Fruit fly (Drosophila melanogaster) whole organism, embryonic: ENCODE results near the gene CG33235.
A peak's percentile ranks its signal among the peaks of the same experiment; 100 is the strongest.

ENCODE experiments used
- Abd-B ChIP-seq: fragments of 200-800 bp; sonication (Bioruptor generic); optimal IDR thresholded peaks from 2 replicates; lab custom pipeline; 2018; ENCODE audit warnings: missing biosample characterization, mild to moderate bottlenecking, missing genetic modification characterization, moderate library complexity
- Adf1 ChIP-seq: fragments of 200-800 bp; sonication (Bioruptor generic); IDR thresholded peaks from 2 replicates; pipeline ENCODE4 v1.3.6; 2022; ENCODE audit warnings: missing biosample characterization, missing genetic modification characterization
- CG1024 ChIP-seq: fragments of 200-800 bp; sonication (Bioruptor generic); IDR thresholded peaks from 2 replicates; pipeline ENCODE4 v1.3.6; 2022; ENCODE audit warnings: missing biosample characterization, missing genetic modification characterization
- CG11093 ChIP-seq: fragments of 200-800 bp; sonication (Bioruptor generic); IDR thresholded peaks from 3 replicates; pipeline ENCODE4 v1.3.6; 2022; ENCODE audit warnings: missing biosample characterization, missing genetic modification characterization
- CG11247 ChIP-seq: fragments of 200-800 bp; sonication (Bioruptor generic); IDR thresholded peaks from 2 replicates; pipeline ENCODE4 v1.3.6; 2022; ENCODE audit warnings: missing biosample characterization, missing genetic modification characterization
- CG11398 ChIP-seq: fragments of 200-800 bp; sonication (Bioruptor generic); optimal IDR thresholded peaks from 2 replicates; lab custom pipeline; 2016; ENCODE audit warnings: missing biosample characterization, missing genetic modification characterization
- CG11504 ChIP-seq: fragments of 200-800 bp; sonication (Bioruptor generic); optimal IDR thresholded peaks from 3 replicates; lab custom pipeline; 2019; ENCODE audit warnings: missing biosample characterization, mild to moderate bottlenecking, missing genetic modification characterization, moderate library complexity
- CG13775 ChIP-seq: fragments of 200-800 bp; sonication (Bioruptor generic); optimal IDR thresholded peaks from 3 replicates; lab custom pipeline; 2017; ENCODE audit warnings: missing biosample characterization, mild to moderate bottlenecking, missing genetic modification characterization
- CG14050 ChIP-seq: fragments of 200-800 bp; sonication (Bioruptor generic); IDR thresholded peaks from 3 replicates; pipeline ENCODE4 v1.3.6; 2022; ENCODE audit warnings: missing biosample characterization, missing genetic modification characterization
- CG15696 ChIP-seq: fragments of 200-800 bp; sonication (Bioruptor generic); optimal IDR thresholded peaks from 2 replicates; lab custom pipeline; 2019; ENCODE audit warnings: missing biosample characterization, mild to moderate bottlenecking, missing genetic modification characterization, moderate library complexity
- CG17359 ChIP-seq: fragments of 200-800 bp; sonication (Bioruptor generic); optimal IDR thresholded peaks from 3 replicates; lab custom pipeline; 2018; ENCODE audit warnings: missing biosample characterization, mild to moderate bottlenecking, missing genetic modification characterization, moderate library complexity
- CG18599 ChIP-seq: fragments of 200-800 bp; sonication (Bioruptor generic); optimal IDR thresholded peaks from 3 replicates; lab custom pipeline; 2017; ENCODE audit warnings: missing biosample characterization, missing genetic modification characterization, mild to moderate bottlenecking, moderate library complexity, missing genetic modification reagents
- CG18619 ChIP-seq: fragments of 200-800 bp; sonication (Bioruptor generic); optimal IDR thresholded peaks from 3 replicates; lab custom pipeline; 2017; ENCODE audit warnings: missing biosample characterization, mild to moderate bottlenecking, missing genetic modification characterization
- CG2129 ChIP-seq: fragments of 200-800 bp; sonication (Bioruptor generic); IDR thresholded peaks from 2 replicates; pipeline ENCODE4 v1.3.6; 2022; ENCODE audit warnings: missing biosample characterization, missing genetic modification characterization; ENCODE audit not compliant: partially characterized antibody
- CG30020 ChIP-seq: fragments of 200-800 bp; optimal IDR thresholded peaks from 2 replicates; lab custom pipeline; 2019; ENCODE audit warnings: missing biosample characterization, mild to moderate bottlenecking, missing genetic modification characterization, moderate library complexity
- CG30431 ChIP-seq: fragments of 200-800 bp; sonication (Bioruptor generic); optimal IDR thresholded peaks from 2 replicates; lab custom pipeline; 2017; ENCODE audit warnings: missing biosample characterization, missing genetic modification characterization
- CG32532 ChIP-seq: fragments of 200-800 bp; sonication (Bioruptor generic); IDR thresholded peaks from 2 replicates; pipeline ENCODE4 v1.3.6; 2022; ENCODE audit warnings: missing biosample characterization, missing genetic modification characterization
- CG42726 ChIP-seq: fragments of 200-800 bp; sonication (Bioruptor generic); IDR thresholded peaks from 2 replicates; pipeline ENCODE4 v1.3.6; 2022; ENCODE audit warnings: missing biosample characterization, missing genetic modification characterization; ENCODE audit not compliant: partially characterized antibody
- CG4854 ChIP-seq: fragments of 200-800 bp; sonication (Bioruptor generic); optimal IDR thresholded peaks from 2 replicates; lab custom pipeline; 2016; ENCODE audit warnings: missing biosample characterization, missing genetic modification characterization, inconsistent platforms
- CG6813 ChIP-seq: fragments of 200-800 bp; sonication (Bioruptor generic); optimal IDR thresholded peaks from 2 replicates; lab custom pipeline; 2017; ENCODE audit warnings: missing biosample characterization, missing genetic modification characterization, mild to moderate bottlenecking, moderate library complexity, missing genetic modification reagents
- CG7928 ChIP-seq: fragments of 200-800 bp; sonication (Bioruptor generic); optimal IDR thresholded peaks from 2 replicates; lab custom pipeline; 2017; ENCODE audit warnings: missing biosample characterization, mild to moderate bottlenecking, missing genetic modification characterization
- CoRest ChIP-seq: fragments of 200-800 bp; sonication (Bioruptor generic); optimal IDR thresholded peaks from 3 replicates; lab custom pipeline; 2018; ENCODE audit warnings: missing biosample characterization, mild to moderate bottlenecking, missing genetic modification characterization, moderate library complexity
- Deaf1 ChIP-seq: fragments of 200-800 bp; optimal IDR thresholded peaks from 3 replicates; lab custom pipeline; 2019; ENCODE audit warnings: missing biosample characterization, mild to moderate bottlenecking, missing genetic modification characterization, moderate library complexity
- GATAe ChIP-seq: fragments of 200-800 bp; sonication (Bioruptor generic); conservative IDR thresholded peaks from 2 replicates; pipeline ENCODE4 v1.3.6; 2022; ENCODE audit warnings: missing biosample characterization, missing genetic modification characterization
- Hmr ChIP-seq: fragments of 200-800 bp; sonication (Bioruptor generic); optimal IDR thresholded peaks from 3 replicates; lab custom pipeline; 2017; ENCODE audit warnings: mild to moderate bottlenecking, missing biosample characterization, missing genetic modification reagents, missing genetic modification characterization
- Hr3 ChIP-seq: fragments of 200-800 bp; sonication (Bioruptor generic); optimal IDR thresholded peaks from 3 replicates; lab custom pipeline; 2016; ENCODE audit warnings: missing biosample characterization, missing genetic modification characterization
- NC2β ChIP-seq: fragments of 200-800 bp; sonication (Bioruptor generic); optimal IDR thresholded peaks from 2 replicates; lab custom pipeline; 2016; ENCODE audit warnings: missing biosample characterization, missing genetic modification characterization
- Nf-YB ChIP-seq: fragments of 200-800 bp; sonication (Bioruptor generic); optimal IDR thresholded peaks from 3 replicates; lab custom pipeline; 2019; ENCODE audit warnings: missing biosample characterization, mild to moderate bottlenecking, missing genetic modification characterization, moderate library complexity
- Sox100B ChIP-seq: fragments of 200-800 bp; sonication (Bioruptor generic); optimal IDR thresholded peaks from 3 replicates; lab custom pipeline; 2018; ENCODE audit warnings: missing biosample characterization, mild to moderate bottlenecking, missing genetic modification characterization
- Sox102F ChIP-seq: fragments of 200-800 bp; sonication (Bioruptor generic); optimal IDR thresholded peaks from 2 replicates; lab custom pipeline; 2018; ENCODE audit warnings: missing biosample characterization, mild to moderate bottlenecking, missing genetic modification characterization, moderate library complexity
- croc ChIP-seq: fragments of 200-800 bp; sonication (Bioruptor generic); conservative IDR thresholded peaks from 3 replicates; pipeline ENCODE4 v1.3.6; 2022; ENCODE audit warnings: missing biosample characterization, missing genetic modification characterization
- da ChIP-seq: fragments of 200-800 bp; sonication (Bioruptor generic); optimal IDR thresholded peaks from 2 replicates; lab custom pipeline; 2016; ENCODE audit warnings: missing biosample characterization, missing genetic modification characterization
- fd102C ChIP-seq: fragments of 200-800 bp; sonication (Bioruptor generic); optimal IDR thresholded peaks from 2 replicates; lab custom pipeline; 2018; ENCODE audit warnings: missing biosample characterization, mild to moderate bottlenecking, missing genetic modification characterization, moderate library complexity
- fu2 ChIP-seq: fragments of 200-800 bp; sonication (Bioruptor generic); optimal IDR thresholded peaks from 2 replicates; lab custom pipeline; 2016; ENCODE audit warnings: missing biosample characterization, missing genetic modification characterization
- gem ChIP-seq: fragments of 200-800 bp; sonication (Bioruptor generic); optimal IDR thresholded peaks from 2 replicates; lab custom pipeline; 2019; ENCODE audit warnings: missing biosample characterization, mild to moderate bottlenecking, missing genetic modification characterization, moderate library complexity
- her ChIP-seq: fragments of 200-800 bp; sonication (Bioruptor generic); optimal IDR thresholded peaks from 2 replicates; lab custom pipeline; 2016; ENCODE audit warnings: missing biosample characterization, missing genetic modification characterization
- ind ChIP-seq: fragments of 200-800 bp; sonication (Bioruptor generic); optimal IDR thresholded peaks from 3 replicates; lab custom pipeline; 2016; ENCODE audit warnings: missing biosample characterization, missing genetic modification characterization
- klu ChIP-seq: fragments of 200-800 bp; sonication (Bioruptor generic); IDR thresholded peaks from 2 replicates; pipeline ENCODE4 v1.3.6; 2022; ENCODE audit warnings: missing biosample characterization, missing genetic modification characterization
- lbe ChIP-seq: fragments of 200-800 bp; sonication (Bioruptor generic); optimal IDR thresholded peaks from 2 replicates; lab custom pipeline; 2016; ENCODE audit warnings: missing biosample characterization, mild to moderate bottlenecking, missing genetic modification characterization
- lilli ChIP-seq: fragments of 200-800 bp; sonication (Bioruptor generic); optimal IDR thresholded peaks from 3 replicates; lab custom pipeline; 2016; ENCODE audit warnings: missing biosample characterization, missing genetic modification characterization
- onecut ChIP-seq: fragments of 200-800 bp; sonication (Bioruptor generic); IDR thresholded peaks from 2 replicates; pipeline ENCODE4 v1.3.6; 2022; ENCODE audit warnings: missing biosample characterization, missing genetic modification characterization
- org-1 ChIP-seq: fragments of 200-800 bp; sonication (Bioruptor generic); optimal IDR thresholded peaks from 2 replicates; lab custom pipeline; 2017; ENCODE audit warnings: missing biosample characterization, missing genetic modification characterization
- pan ChIP-seq, 4 experiments: fragments of >200 bp in 3 of 4; fragments of 200-800 bp in 1 of 4; sonication (Bioruptor generic) in 1 of 4; optimal IDR thresholded peaks in 3 of 4; IDR thresholded peaks in 1 of 4; 2 replicates each; pipeline versions ENCODE4 v1.3.6 to Lab custom; 2017 to 2022; ENCODE audit warnings: missing biosample characterization in 2 of 4, missing genetic modification characterization in 2 of 4, mixed read lengths in 1 of 4
- pnt ChIP-seq: fragments of 200-800 bp; sonication (Bioruptor generic); optimal IDR thresholded peaks from 3 replicates; lab custom pipeline; 2016; ENCODE audit warnings: missing biosample characterization, missing genetic modification characterization
- prd ChIP-seq, 3 experiments: fragments of >200 bp in 2 of 3; fragments of 200-800 bp in 1 of 3; sonication (Bioruptor generic) in 1 of 3; optimal IDR thresholded peaks in 2 of 3; IDR thresholded peaks in 1 of 3; 2 replicates in 2 of 3; 3 replicates in 1 of 3; pipeline versions ENCODE4 v1.3.6 to Lab custom; 2017 to 2022; ENCODE audit warnings: missing biosample characterization in 1 of 3, missing genetic modification characterization in 1 of 3
- shn ChIP-seq: fragments of 200-800 bp; sonication (Bioruptor generic); optimal IDR thresholded peaks from 3 replicates; lab custom pipeline; 2016; ENCODE audit warnings: missing biosample characterization, missing genetic modification characterization
- sna ChIP-seq: fragments of 200-800 bp; sonication (Bioruptor generic); IDR thresholded peaks from 2 replicates; pipeline ENCODE4 v1.3.6; 2022; ENCODE audit warnings: missing biosample characterization, missing genetic modification characterization; ENCODE audit not compliant: partially characterized antibody
- twi ChIP-seq: fragments of 200-800 bp; optimal IDR thresholded peaks from 2 replicates; lab custom pipeline; 2019; ENCODE audit warnings: missing biosample characterization, mild to moderate bottlenecking, missing genetic modification characterization, moderate library complexity
- usp ChIP-seq: fragments of >200 bp; optimal IDR thresholded peaks from 2 replicates; lab custom pipeline; 2017; ENCODE audit warnings: missing biosample characterization, missing genetic modification characterization
- vnd ChIP-seq: fragments of 200-800 bp; sonication (Bioruptor generic); IDR thresholded peaks from 3 replicates; pipeline ENCODE4 v1.3.6; 2022; ENCODE audit warnings: missing biosample characterization, missing genetic modification characterization; ENCODE audit not compliant: partially characterized antibody

The CG33235 gene

dm6 chrX:11466757-11467156, 24.6 kb downstream of the CG33235 start (continued):
- TF ChIP-seq lbe (GFP tag; lab: Kevin White, UChicago) (no peak), CG15696 (tag; lab: Kevin White, UChicago) (no peak), prd (optimal IDR thresholded peaks at IDR 0.05; lab: Kevin White, UChicago) (no peak), prd (GFP tag; IDR thresholded peaks at IDR 0.05; lab: Robert Waterston, UW) (peak; percentile 30; the same call in 2 of the 3 replicates), fu2 (GFP tag; lab: Kevin White, UChicago) (no peak), Hmr (peak; percentile 2), CoRest (tag; lab: Kevin White, UChicago) (no peak), CG14050 (GFP tag; lab: Robert Waterston, UW) (peak; percentile 17; the same call in 1 of the 3 replicates), lilli (peak; percentile 22), onecut (no peak), CG2129 (no peak), Adf1 (no peak), CG1024 (GFP tag; lab: Robert Waterston, UW) (no peak), Abd-B (GFP tag; lab: Kevin White, UChicago) (no peak), CG42726 (GFP tag; lab: Robert Waterston, UW) (no peak), org-1 (GFP tag; lab: Kevin White, UChicago) (no peak), CG18599 (GFP tag; lab: Kevin White, UChicago) (no peak), CG7928 (GFP tag; lab: Kevin White, UChicago) (no peak), croc (GFP tag; lab: Robert Waterston, UW) (no peak), Sox102F (GFP tag; lab: Kevin White, UChicago) (peak; percentile 25), Nf-YB (GFP tag; lab: Kevin White, UChicago) (no peak), vnd (GFP tag; lab: Robert Waterston, UW) (no peak), shn (GFP tag; lab: Kevin White, UChicago) (no peak), da (GFP tag; lab: Kevin White, UChicago) (no peak), pnt (GFP tag; lab: Kevin White, UChicago) (no peak), ind (GFP tag; lab: Kevin White, UChicago) (peak; percentile 4), Hr3 (no peak), her (GFP tag; lab: Kevin White, UChicago) (no peak), CG18619 (GFP tag; lab: Kevin White, UChicago) (no peak), fd102C (GFP tag; lab: Kevin White, UChicago) (no peak), Sox100B (GFP tag; lab: Kevin White, UChicago) (no peak), CG11504 (tag; lab: Kevin White, UChicago) (peak; percentile 46), CG11398 (GFP tag; lab: Kevin White, UChicago) (no peak), Deaf1 (tag; lab: Kevin White, UChicago) (no peak), CG4854 (GFP tag; lab: Kevin White, UChicago) (no peak), twi (tag; lab: Kevin White, UChicago) (no peak), CG32532 (0 out of 2 replicates have a peak, but pooled peaks have one; percentile 44), pan (optimal IDR thresholded peaks at IDR 0.05; lab: Kevin White, UChicago) (no peak), pan (GFP tag; optimal IDR thresholded peaks at IDR 0.05 in 1 of 2, IDR thresholded peaks at IDR 0.05 in 1 of 2) (peak in 1 of 2 experiments; percentile 52), CG17359 (tag; lab: Kevin White, UChicago) (peak; percentile 27), GATAe (GFP tag; lab: Robert Waterston, UW) (no peak), CG13775 (GFP tag; lab: Kevin White, UChicago) (no peak), NC2β (GFP tag; lab: Kevin White, UChicago) (no peak), gem (tag; lab: Kevin White, UChicago) (peak; percentile 32), CG30431 (no peak), usp (no peak), sna (GFP tag; lab: Robert Waterston, UW) (no peak), CG11247 (GFP tag; lab: Robert Waterston, UW) (peak; percentile 45; the same call in 1 of the 2 replicates), CG30020 (tag; lab: Kevin White, UChicago) (no peak), klu (no peak), CG11093 (GFP tag; lab: Robert Waterston, UW) (no peak), CG6813 (GFP tag; lab: Kevin White, UChicago) (no peak)
